Fruit fly (Drosophila melanogaster): ENCODE results near the gene p23.
"Not testable (repeated sequence)": the region's sequence is repeated elsewhere in the genome, so short reads cannot be mapped to it uniquely, and the experiment has no call there.

DNA sequence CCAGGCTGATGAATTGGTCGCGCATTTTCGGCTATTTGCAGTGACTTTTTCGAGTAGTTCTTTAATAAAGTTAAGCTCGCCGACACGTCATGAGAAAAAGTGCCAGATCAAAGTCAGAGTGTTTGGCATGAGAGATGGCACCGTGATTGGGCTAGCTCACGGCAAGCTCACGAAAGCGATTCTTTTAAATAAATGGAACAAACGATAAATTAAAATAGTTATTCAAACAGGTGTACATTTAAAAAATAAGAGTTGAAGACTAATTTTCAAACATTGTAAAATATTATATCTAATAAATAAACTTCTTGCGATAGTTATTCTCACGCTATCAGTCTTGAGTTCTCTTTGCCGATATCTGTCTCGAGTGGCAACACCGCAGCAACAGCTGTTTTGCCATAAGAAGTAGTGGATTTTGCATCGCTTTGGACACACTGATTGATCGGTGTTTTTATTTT, 15.0 kb downstream of the p23 start, which contains the start of the genes Unc-115b, p24-2 and CG32939:
- not testable (repeated sequence) for TF ChIP-seq insv, Myc (optimal IDR thresholded peaks at IDR 0.05)
